Worm (Caenorhabditis elegans): ENCODE results near the gene Y76B12C.6.

Gene Y76B12C.6

ce11 chrIV:1973372-1973771 lies 7.8 kb upstream of the Y76B12C.6 start, which contains the start of gene Y76B12C.3:
Gene Y76B12C.3, plus strand, starts transcription at chrIV:1973705.
- TF ChIP-seq him-1 (tag; optimal IDR thresholded peaks at IDR 0.05) (no peak), W03F9.2 (tag; optimal IDR thresholded peaks at IDR 0.05) (no peak), dao-5 (tag; optimal IDR thresholded peaks at IDR 0.05) (no peak)

- TF ChIP-seq W03F9.2 (tag; optimal IDR thresholded peaks at IDR 0.05) (no peak), him-1 (tag; optimal IDR thresholded peaks at IDR 0.05) (no peak), dao-5 (tag; optimal IDR thresholded peaks at IDR 0.05) (no peak)
These were observed 5.6 kb upstream of the Y76B12C.6 start for ce11 chrIV:1975594-1975993.

DNA sequence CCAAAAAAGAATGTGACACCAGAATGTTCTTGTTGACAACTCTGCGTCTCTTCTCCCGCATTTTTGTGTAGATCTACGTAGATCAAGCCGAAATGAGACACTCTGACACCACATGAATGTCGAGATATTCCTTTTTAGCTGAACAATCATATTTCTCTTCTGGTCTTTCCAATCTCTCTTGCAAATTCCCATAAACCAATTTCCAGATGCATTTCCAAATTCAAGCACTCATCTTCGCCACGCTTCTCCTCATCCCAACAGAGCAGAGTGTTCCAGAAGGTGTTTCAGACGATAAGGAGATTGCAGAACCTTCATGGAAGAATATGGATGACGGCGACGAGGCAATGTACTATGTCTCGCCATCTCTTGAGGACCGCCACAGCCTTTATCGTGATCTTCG lies 1.4 kb upstream of the Y76B12C.6 start, which contains the start of gene Y76B12C.8:
Gene Y76B12C.8, plus strand, starts transcription at position 207 of the 400 bp plus-strand sequence.
- TF ChIP-seq him-1 (tag; optimal IDR thresholded peaks at IDR 0.05) (no peak), W03F9.2 (tag; optimal IDR thresholded peaks at IDR 0.05) (no peak), dao-5 (tag; optimal IDR thresholded peaks at IDR 0.05) (no peak)

- no peak for TF ChIP-seq dao-5 (tag; optimal IDR thresholded peaks at IDR 0.05)
- TF ChIP-seq him-1 (tag; optimal IDR thresholded peaks at IDR 0.05), result no peak
- no peak for TF ChIP-seq W03F9.2 (tag; optimal IDR thresholded peaks at IDR 0.05)
These were observed 9.7 kb downstream of the Y76B12C.6 start for ce11 chrIV:1990843-1991339.

DNA sequence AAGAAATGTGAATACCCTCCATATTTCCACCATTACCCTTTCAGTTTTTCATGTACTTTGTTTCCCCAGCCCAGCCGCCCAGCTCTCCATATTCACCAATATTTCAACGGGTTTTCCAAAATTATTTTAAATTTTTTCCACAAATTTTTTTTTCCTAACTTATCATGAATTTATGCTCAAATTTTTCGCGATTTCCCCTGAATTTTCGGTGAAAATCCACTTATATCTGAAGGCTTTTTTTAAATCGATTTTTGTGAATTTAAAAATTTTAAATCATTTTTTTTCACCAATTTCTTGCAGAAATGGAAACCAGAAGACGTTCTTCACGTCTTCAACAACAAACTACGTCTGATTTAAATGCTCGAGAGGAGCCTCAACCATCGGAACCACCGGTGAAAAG lies 11.6 kb downstream of the Y76B12C.6 start, which contains the start of gene xpc-1:
Gene xpc-1, plus strand, starts transcription at position 301 of the 400 bp plus-strand sequence.
- no peak for TF ChIP-seq W03F9.2 (tag; optimal IDR thresholded peaks at IDR 0.05)
- TF ChIP-seq him-1 (tag; optimal IDR thresholded peaks at IDR 0.05), result no peak
- TF ChIP-seq dao-5 (tag; optimal IDR thresholded peaks at IDR 0.05), result no peak

- TF ChIP-seq dao-5 (tag; optimal IDR thresholded peaks at IDR 0.05) (no peak), him-1 (tag; optimal IDR thresholded peaks at IDR 0.05) (no peak), W03F9.2 (tag; optimal IDR thresholded peaks at IDR 0.05) (no peak)
These were observed 16.6 kb downstream of the Y76B12C.6 start for ce11 chrIV:1997762-1998161.

- TF ChIP-seq dao-5 (tag; optimal IDR thresholded peaks at IDR 0.05) (no peak), him-1 (tag; optimal IDR thresholded peaks at IDR 0.05) (no peak), W03F9.2 (tag; optimal IDR thresholded peaks at IDR 0.05) (no peak)
These were observed 21.1 kb downstream of the Y76B12C.6 start for ce11 chrIV:2002290-2002689.

- no peak for TF ChIP-seq him-1 (tag; optimal IDR thresholded peaks at IDR 0.05)
- TF ChIP-seq dao-5 (tag; optimal IDR thresholded peaks at IDR 0.05), result no peak
- no peak for TF ChIP-seq W03F9.2 (tag; optimal IDR thresholded peaks at IDR 0.05)
These were observed 27.7 kb downstream of the Y76B12C.6 start for ce11 chrIV:2008920-2009319.

DNA sequence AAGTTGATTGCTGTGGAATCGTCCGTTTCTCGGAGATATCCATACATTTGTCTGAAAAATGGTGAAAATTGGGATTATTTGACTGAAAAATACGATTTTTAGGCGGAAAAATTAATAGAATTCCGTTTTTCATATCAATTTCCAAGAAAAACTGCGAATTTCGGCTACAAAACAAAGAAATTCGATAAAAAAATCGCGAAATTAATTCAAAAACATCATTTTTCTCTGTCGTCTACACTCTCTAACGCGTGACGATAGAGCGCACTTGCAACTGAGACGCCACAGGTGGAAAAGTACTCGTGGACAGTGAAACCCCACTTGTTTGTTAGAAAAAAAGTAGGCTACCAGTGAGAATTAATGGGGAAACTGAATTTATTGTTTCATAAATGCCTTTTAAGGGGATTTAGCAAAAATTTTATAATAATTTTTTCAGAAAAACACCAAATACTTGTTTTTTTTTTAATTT lies 51.8 kb downstream of the Y76B12C.6 start, which contains the start of gene cpsf-1:
Gene cpsf-1, minus strand, starts transcription at position 51 of the 466 bp plus-strand sequence.
- TF ChIP-seq W03F9.2 (tag; optimal IDR thresholded peaks at IDR 0.05), result peak; percentile 51
- TF ChIP-seq him-1 (tag; optimal IDR thresholded peaks at IDR 0.05), result no peak

DNA sequence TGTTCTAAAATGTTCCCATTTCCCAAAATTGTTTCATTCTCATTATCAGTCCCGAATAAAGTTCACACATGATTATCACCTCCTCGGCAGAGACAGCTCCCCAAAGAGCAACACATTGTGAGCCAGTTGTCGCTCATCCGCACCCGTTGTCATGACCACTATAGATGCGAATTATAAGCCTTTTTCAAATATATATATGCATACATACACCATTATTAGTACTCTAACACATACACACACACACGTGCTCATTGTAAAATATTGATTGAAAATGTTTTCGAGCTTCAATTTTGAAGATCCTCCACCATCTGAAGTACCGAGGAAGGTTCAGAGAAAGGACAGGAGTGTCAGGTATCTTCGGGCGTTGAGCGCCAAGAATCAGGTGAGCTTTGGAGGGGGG lies 55.8 kb downstream of the Y76B12C.6 start, which contains the start of the genes Y76B12C.9 and cng-2:
Gene Y76B12C.9, minus strand, starts transcription at position 101 of the 400 bp plus-strand sequence.
Gene cng-2, plus strand, starts transcription at position 218 of the 400 bp plus-strand sequence.
- TF ChIP-seq him-1 (tag; optimal IDR thresholded peaks at IDR 0.05) (no peak), W03F9.2 (tag; optimal IDR thresholded peaks at IDR 0.05) (no peak), dao-5 (tag; optimal IDR thresholded peaks at IDR 0.05) (no peak)

- TF ChIP-seq W03F9.2 (tag; optimal IDR thresholded peaks at IDR 0.05) (no peak), him-1 (tag; optimal IDR thresholded peaks at IDR 0.05) (no peak), dao-5 (tag; optimal IDR thresholded peaks at IDR 0.05) (no peak)
These were observed 56.3 kb downstream of the Y76B12C.6 start for ce11 chrIV:2037497-2037896.

All from whole organism, L4/young adult.